Worm (Caenorhabditis elegans): ENCODE data around the gene set-4.

set-4 gene

ce11 chrII:6283074-6283473 lies 48.1 kb downstream of the set-4 start, which contains the start of gene F13H8.1:
F13H8.1 (plus strand) TSS chrII:6283384.
- TF ChIP-seq mep-1 (tag; optimal IDR thresholded peaks at IDR 0.05) (no peak), cnd-1 (tag; optimal IDR thresholded peaks at IDR 0.05) (no peak), snpc-4 (tag; optimal IDR thresholded peaks at IDR 0.05) (no peak), mls-2 (tag; optimal IDR thresholded peaks at IDR 0.05) (no peak), lin-13 (tag; optimal IDR thresholded peaks at IDR 0.05) (no peak), flh-1 (GFP tag; optimal IDR thresholded peaks at IDR 0.05) (no peak), M03D4.4 (tag; optimal IDR thresholded peaks at IDR 0.05) (no peak), elt-1 (tag; optimal IDR thresholded peaks at IDR 0.05; ENCODE audit: borderline replicate concordance, insufficient read depth) (no peak), unc-120 (tag; optimal IDR thresholded peaks at IDR 0.05; ENCODE audit: poor library complexity, severe bottlenecking) (no peak)

ce11 chrII:6281903-6282302 lies 49.2 kb downstream of the set-4 start:
- TF ChIP-seq ham-2 (GFP tag; optimal IDR thresholded peaks at IDR 0.05), result no peak
- no peak for TF ChIP-seq nhr-237 (tag; optimal IDR thresholded peaks at IDR 0.05)
- TF ChIP-seq lin-32 (GFP tag; optimal IDR thresholded peaks at IDR 0.05), result no peak
- TF ChIP-seq ceh-43 (GFP tag; optimal IDR thresholded peaks at IDR 0.05), result no peak
- TF ChIP-seq ces-1 (GFP tag; optimal IDR thresholded peaks at IDR 0.05), result no peak
- no peak for TF ChIP-seq sem-2 (GFP tag; optimal IDR thresholded peaks at IDR 0.05)
- no peak for TF ChIP-seq zip-8 (tag; optimal IDR thresholded peaks at IDR 0.05)
- TF ChIP-seq flh-1 (GFP tag; optimal IDR thresholded peaks at IDR 0.05), result no peak
- no peak for TF ChIP-seq tbx-8 (GFP tag; optimal IDR thresholded peaks at IDR 0.05)

DNA sequence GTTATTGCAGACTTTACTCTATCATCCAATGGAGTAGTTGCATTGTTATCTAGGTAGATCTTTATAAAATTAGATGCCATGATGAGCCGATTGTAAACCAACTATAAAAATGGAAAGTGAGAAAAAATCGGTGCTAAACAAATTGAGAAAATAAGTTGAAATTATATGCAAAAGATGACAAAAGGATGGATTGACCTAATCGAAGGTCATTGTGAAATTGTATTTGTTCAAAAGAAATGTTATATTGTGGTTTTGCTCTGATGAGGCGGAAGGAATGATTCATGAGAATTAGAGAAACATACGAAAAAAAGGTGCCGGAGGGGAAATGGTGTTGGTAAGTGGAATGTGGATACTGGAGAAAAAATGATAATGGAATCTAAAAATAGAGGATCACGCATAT lies 50.1 kb downstream of the set-4 start, which contains the start of gene scly-1:
TSS of gene scly-1 (minus strand) at position 101 of the 400 bp plus-strand sequence.
- no peak for TF ChIP-seq nhr-237 (tag; optimal IDR thresholded peaks at IDR 0.05)
- no peak for TF ChIP-seq lin-32 (GFP tag; optimal IDR thresholded peaks at IDR 0.05)
- TF ChIP-seq nhr-2 (tag; optimal IDR thresholded peaks at IDR 0.05), result no peak
- no peak for TF ChIP-seq blmp-1 (tag; optimal IDR thresholded peaks at IDR 0.05)
- TF ChIP-seq hlh-1 (tag; optimal IDR thresholded peaks at IDR 0.05), result no peak
- TF ChIP-seq cnd-1 (tag; optimal IDR thresholded peaks at IDR 0.05), result no peak
- TF ChIP-seq zip-8 (tag; optimal IDR thresholded peaks at IDR 0.05), result no peak
- TF ChIP-seq elt-3 (tag; optimal IDR thresholded peaks at IDR 0.05), result no peak
- no peak for TF ChIP-seq nhr-12 (tag; optimal IDR thresholded peaks at IDR 0.05)
- no peak for TF ChIP-seq ceh-43 (GFP tag; optimal IDR thresholded peaks at IDR 0.05)
- no peak for TF ChIP-seq ztf-11 (tag; optimal IDR thresholded peaks at IDR 0.05)
- no peak for TF ChIP-seq ceh-83 (GFP tag; optimal IDR thresholded peaks at IDR 0.05)
- TF ChIP-seq pha-4 (tag; optimal IDR thresholded peaks at IDR 0.05), result no peak
- no peak for TF ChIP-seq unc-62 (GFP tag; optimal IDR thresholded peaks at IDR 0.05)
- TF ChIP-seq flh-1 (GFP tag; optimal IDR thresholded peaks at IDR 0.05), result no peak
- TF ChIP-seq tbx-8 (GFP tag; optimal IDR thresholded peaks at IDR 0.05), result no peak
- TF ChIP-seq snpc-4 (tag; optimal IDR thresholded peaks at IDR 0.05), result no peak
- TF ChIP-seq mep-1 (tag; optimal IDR thresholded peaks at IDR 0.05), result no peak
- TF ChIP-seq elt-1 (tag; optimal IDR thresholded peaks at IDR 0.05; ENCODE audit: borderline replicate concordance, insufficient read depth), result no peak
